Worm (Caenorhabditis elegans): ENCODE results near the gene emc-2.

emc-2 gene

DNA sequence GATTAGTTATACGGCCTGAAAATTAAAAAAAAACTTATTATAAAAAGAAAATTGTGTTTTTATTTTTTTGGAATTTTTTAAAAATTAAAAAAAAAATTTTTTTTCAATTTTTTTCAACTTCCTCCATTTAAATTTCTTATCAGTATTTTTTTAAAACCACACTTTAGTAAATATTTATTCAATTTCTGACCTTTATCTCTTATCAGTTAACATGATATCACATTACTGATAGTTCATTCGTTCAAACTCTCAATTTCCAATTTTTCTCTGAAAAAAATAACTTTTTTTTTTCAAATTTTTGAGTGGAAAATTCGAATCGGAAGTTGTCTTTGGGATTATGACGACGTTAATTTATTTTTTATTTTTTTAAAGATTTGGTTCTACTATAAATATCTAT, 8.2 kb downstream of the emc-2 start:
- TF ChIP-seq ceh-39 (tag; optimal IDR thresholded peaks at IDR 0.05) = no peak
- TF ChIP-seq lin-13 (tag; optimal IDR thresholded peaks at IDR 0.05) = no peak
- no peak for TF ChIP-seq ham-2 (GFP tag; optimal IDR thresholded peaks at IDR 0.05)
- no peak for TF ChIP-seq tbx-8 (GFP tag; optimal IDR thresholded peaks at IDR 0.05)
- TF ChIP-seq sem-2 (GFP tag; optimal IDR thresholded peaks at IDR 0.05) = no peak
- no peak for TF ChIP-seq elt-3 (tag; optimal IDR thresholded peaks at IDR 0.05)
- TF ChIP-seq blmp-1 (tag; optimal IDR thresholded peaks at IDR 0.05) = no peak
- TF ChIP-seq lin-32 (GFP tag; optimal IDR thresholded peaks at IDR 0.05) = no peak
- no peak for TF ChIP-seq ceh-43 (GFP tag; optimal IDR thresholded peaks at IDR 0.05)
- TF ChIP-seq nhr-28 (tag; optimal IDR thresholded peaks at IDR 0.05) = no peak
- no peak for TF ChIP-seq snpc-4 (tag; optimal IDR thresholded peaks at IDR 0.05)
- TF ChIP-seq unc-120 (tag; optimal IDR thresholded peaks at IDR 0.05; ENCODE audit: poor library complexity, severe bottlenecking) = no peak
- TF ChIP-seq zip-8 (tag; optimal IDR thresholded peaks at IDR 0.05) = no peak
- TF ChIP-seq mls-2 (tag; optimal IDR thresholded peaks at IDR 0.05) = no peak
- no peak for TF ChIP-seq ceh-83 (GFP tag; optimal IDR thresholded peaks at IDR 0.05)
- no peak for TF ChIP-seq ztf-11 (tag; optimal IDR thresholded peaks at IDR 0.05)

DNA sequence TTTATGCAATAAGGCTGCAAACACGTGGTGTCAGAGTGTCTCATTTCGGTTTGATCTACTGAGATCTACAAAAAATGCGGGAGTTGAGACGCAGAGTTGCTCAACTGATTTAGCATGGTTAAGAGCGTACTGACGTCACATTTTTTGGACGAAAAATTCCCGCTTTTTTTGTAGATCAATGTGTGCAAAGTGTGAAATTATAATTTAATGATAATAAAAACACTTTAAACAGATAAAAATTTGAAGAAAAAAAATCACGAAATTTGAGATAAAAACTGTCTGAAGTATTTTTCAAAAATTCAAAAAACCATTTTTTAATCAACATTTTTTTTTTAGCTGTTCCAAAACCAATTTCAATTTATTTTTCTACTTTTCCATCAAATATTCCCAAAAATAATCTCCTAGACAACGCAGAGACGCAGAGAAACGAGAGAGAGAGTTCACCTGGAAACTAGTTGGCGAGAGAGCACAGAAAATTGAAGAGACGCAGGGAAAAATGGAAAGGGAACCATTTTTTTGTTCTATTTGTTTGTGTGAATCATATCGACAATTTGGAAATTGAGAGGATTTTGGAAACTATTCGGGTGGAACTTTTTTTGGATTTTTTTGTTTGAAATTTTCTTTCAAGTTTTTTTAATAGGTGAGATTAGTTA, 8.8 kb downstream of the emc-2 start:
- TF ChIP-seq ceh-43 (GFP tag; optimal IDR thresholded peaks at IDR 0.05) = no peak
- no peak for TF ChIP-seq mab-5 (tag; optimal IDR thresholded peaks at IDR 0.05)
- TF ChIP-seq nhr-12 (tag; optimal IDR thresholded peaks at IDR 0.05) = no peak

DNA sequence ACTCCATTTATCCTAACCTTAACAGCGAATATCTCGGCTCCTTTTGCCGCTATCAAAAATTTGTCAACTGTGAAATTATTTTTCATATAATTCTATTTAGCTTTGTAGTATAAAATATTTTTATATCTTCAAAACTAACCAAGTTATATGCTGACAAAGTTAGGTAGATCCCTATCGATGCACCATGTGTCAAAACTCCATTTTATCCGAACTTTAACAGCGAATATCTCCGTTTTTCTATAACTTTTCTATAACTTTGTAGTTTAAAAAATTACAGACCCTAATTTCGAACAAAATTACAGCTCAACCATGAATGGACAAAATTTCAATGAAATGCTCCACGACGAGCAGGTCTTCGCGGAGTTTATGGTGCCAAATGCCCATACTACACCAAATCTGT, 10.2 kb downstream of the emc-2 start, which contains the start of gene Y57G7A.2:
Gene Y57G7A.2, plus strand, starts transcription at position 301 of the 400 bp plus-strand sequence.
- TF ChIP-seq lsy-2 (tag; optimal IDR thresholded peaks at IDR 0.05) = no peak
- no peak for TF ChIP-seq unc-39 (tag; optimal IDR thresholded peaks at IDR 0.05)
- TF ChIP-seq lin-13 (tag; optimal IDR thresholded peaks at IDR 0.05) = no peak
- TF ChIP-seq unc-62 (GFP tag; optimal IDR thresholded peaks at IDR 0.05) = no peak
- TF ChIP-seq M03D4.4 (tag; optimal IDR thresholded peaks at IDR 0.05) = no peak
- TF ChIP-seq nhr-237 (tag; optimal IDR thresholded peaks at IDR 0.05) = no peak
- TF ChIP-seq cnd-1 (tag; optimal IDR thresholded peaks at IDR 0.05) = no peak
- no peak for TF ChIP-seq ces-1 (GFP tag; optimal IDR thresholded peaks at IDR 0.05)
- no peak for TF ChIP-seq hlh-1 (tag; optimal IDR thresholded peaks at IDR 0.05)
- TF ChIP-seq nhr-12 (tag; optimal IDR thresholded peaks at IDR 0.05) = no peak
- no peak for TF ChIP-seq snpc-4 (tag; optimal IDR thresholded peaks at IDR 0.05)
- TF ChIP-seq sem-2 (GFP tag; optimal IDR thresholded peaks at IDR 0.05) = no peak
- TF ChIP-seq mls-2 (tag; optimal IDR thresholded peaks at IDR 0.05) = no peak

DNA sequence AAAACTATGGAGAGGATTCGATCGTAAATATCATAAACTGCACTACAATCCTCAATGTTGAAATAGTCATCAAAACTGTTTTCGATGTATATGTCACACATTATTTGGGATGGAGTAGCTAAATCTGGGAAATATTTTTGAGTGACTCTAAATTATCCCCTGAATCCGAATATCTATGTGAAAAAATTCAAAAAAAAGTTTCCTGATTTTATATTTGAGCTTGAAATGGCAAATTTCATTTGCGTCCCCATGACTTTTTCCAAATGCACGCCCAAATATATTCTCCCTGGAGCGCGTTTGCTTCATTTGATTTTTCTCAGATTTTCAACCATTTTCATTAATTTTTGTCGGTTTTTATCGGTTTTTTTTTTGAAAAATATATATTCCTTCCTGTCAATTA, 12.8 kb downstream of the emc-2 start, which contains the start of gene srz-64:
Gene srz-64, minus strand, starts transcription at position 101 of the 400 bp plus-strand sequence.
- TF ChIP-seq nhr-28 (tag; optimal IDR thresholded peaks at IDR 0.05) (no peak), tbx-8 (GFP tag; optimal IDR thresholded peaks at IDR 0.05) (no peak), zip-8 (tag; optimal IDR thresholded peaks at IDR 0.05) (no peak)

DNA sequence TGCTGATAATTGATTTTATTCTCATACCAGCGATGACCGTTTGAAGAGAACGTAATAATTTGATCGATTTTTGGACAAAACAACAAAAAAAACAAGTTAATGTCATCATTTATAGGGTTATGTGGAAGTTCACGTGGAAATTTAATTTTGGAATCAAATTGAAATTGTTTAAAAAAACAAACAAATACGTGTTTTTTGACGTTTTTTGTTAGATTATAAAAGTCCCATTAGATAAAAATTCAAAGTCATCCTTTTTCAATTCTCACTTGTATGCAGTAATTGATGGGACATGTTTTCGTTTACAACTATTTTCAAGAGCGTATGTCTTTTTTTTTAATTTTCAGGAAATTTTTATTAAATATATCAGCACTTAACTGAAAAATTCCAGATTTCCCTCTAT, 20.4 kb downstream of the emc-2 start, which contains the start of the genes Y57G7A.6 and Y57G7A.3:
Gene Y57G7A.6, minus strand, starts transcription at position 101 of the 400 bp plus-strand sequence.
Gene Y57G7A.3, plus strand, starts transcription at position 269 of the 400 bp plus-strand sequence.
- no peak for TF ChIP-seq unc-39 (tag; optimal IDR thresholded peaks at IDR 0.05)
- TF ChIP-seq pha-4 (tag; optimal IDR thresholded peaks at IDR 0.05) = no peak
- TF ChIP-seq mls-2 (tag; optimal IDR thresholded peaks at IDR 0.05) = no peak
- no peak for TF ChIP-seq nhr-2 (tag; optimal IDR thresholded peaks at IDR 0.05)
- no peak for TF ChIP-seq elt-3 (tag; optimal IDR thresholded peaks at IDR 0.05)
- no peak for TF ChIP-seq nhr-28 (tag; optimal IDR thresholded peaks at IDR 0.05)
- TF ChIP-seq mab-5 (tag; optimal IDR thresholded peaks at IDR 0.05) = no peak
- no peak for TF ChIP-seq bed-3 (GFP tag; optimal IDR thresholded peaks at IDR 0.05)
- TF ChIP-seq nhr-76 (tag; optimal IDR thresholded peaks at IDR 0.05) = no peak
- no peak for TF ChIP-seq ceh-43 (GFP tag; optimal IDR thresholded peaks at IDR 0.05)
- no peak for TF ChIP-seq blmp-1 (tag; optimal IDR thresholded peaks at IDR 0.05)
- no peak for TF ChIP-seq cnd-1 (tag; optimal IDR thresholded peaks at IDR 0.05)
- no peak for TF ChIP-seq tbx-8 (GFP tag; optimal IDR thresholded peaks at IDR 0.05)
- no peak for TF ChIP-seq lin-13 (tag; optimal IDR thresholded peaks at IDR 0.05)
- TF ChIP-seq nhr-237 (tag; optimal IDR thresholded peaks at IDR 0.05) = no peak
- no peak for TF ChIP-seq M03D4.4 (tag; optimal IDR thresholded peaks at IDR 0.05)
- TF ChIP-seq unc-120 (tag; optimal IDR thresholded peaks at IDR 0.05; ENCODE audit: poor library complexity, severe bottlenecking) = no peak
- TF ChIP-seq nhr-12 (tag; optimal IDR thresholded peaks at IDR 0.05) = no peak
- TF ChIP-seq flh-1 (GFP tag; optimal IDR thresholded peaks at IDR 0.05) = no peak
